Comparison of ENCODE assay signal across 1 fruit fly cellular context in genomic region chr2L:470336-470934, dm6.
TF ChIP-seq lines count a peak whose summit lies in the region.

No protein-coding gene starts in this region.

TF ChIP-seq in whole organism, embryonic, 481 proteins besides CTCF, POLR2A, EP300 and RAD21 (continued from another document and continues in another):
- TF ChIP-seq en (GFP tag; optimal IDR thresholded peaks at IDR 0.05; lab: Kevin White, UChicago) (peak; percentile 68), CG2120 (GFP tag; optimal IDR thresholded peaks at IDR 0.05; lab: Kevin White, UChicago) (peak; percentile 93), Sox100B (GFP tag; optimal IDR thresholded peaks at IDR 0.05; lab: Kevin White, UChicago) (peak; percentile 60), GATAe (GFP tag; conservative IDR thresholded peaks at IDR 0.05; lab: Robert Waterston, UW) (peak; percentile 34; the same call in 1 of the 2 replicates), CG2116 (GFP tag; optimal IDR thresholded peaks at IDR 0.05; lab: Kevin White, UChicago) (peak; percentile 40), salm (tag; optimal IDR thresholded peaks at IDR 0.05; lab: Kevin White, UChicago) (peak; percentile 57), dm (GFP tag; optimal IDR thresholded peaks at IDR 0.05; lab: Kevin White, UChicago) (peak; percentile 18), CG8359 (GFP tag; optimal IDR thresholded peaks at IDR 0.05; lab: Kevin White, UChicago; ENCODE audit: borderline replicate concordance) (peak; percentile 22), NFAT (GFP tag; IDR thresholded peaks at IDR 0.05; lab: Robert Waterston, UW) (no peak), CHES-1-like (GFP tag; optimal IDR thresholded peaks at IDR 0.05; lab: Kevin White, UChicago) (peak; percentile 88), CG9932 (GFP tag; IDR thresholded peaks at IDR 0.05; lab: Robert Waterston, UW) (peak; percentile 54), CG1233 (GFP tag; optimal IDR thresholded peaks at IDR 0.05; lab: Kevin White, UChicago) (peak; percentile 58), fd64A (GFP tag; optimal IDR thresholded peaks at IDR 0.05; lab: Kevin White, UChicago) (no peak), CG2678 (tag; optimal IDR thresholded peaks at IDR 0.05; lab: Kevin White, UChicago) (peak; percentile 86), Med (GFP tag; lab: Kevin White, UChicago) (peak; percentile 96), gsb (GFP tag; IDR thresholded peaks at IDR 0.05; lab: Robert Waterston, UW) (no peak), amos (GFP tag; IDR thresholded peaks at IDR 0.05; lab: Robert Waterston, UW; ENCODE audit: partially characterized antibody) (no peak), gt (GFP tag; IDR thresholded peaks at IDR 0.05; lab: Robert Waterston, UW) (0 out of 2 replicates have a peak, but pooled peaks have one; percentile 27), oc (tag; optimal IDR thresholded peaks at IDR 0.05; lab: Kevin White, UChicago) (peak; percentile 21), NK7.1 (GFP tag; optimal IDR thresholded peaks at IDR 0.05; lab: Kevin White, UChicago) (peak; percentile 79), Max (GFP tag; optimal IDR thresholded peaks at IDR 0.05; lab: Kevin White, UChicago) (peak; percentile 68), cad (GFP tag; optimal IDR thresholded peaks at IDR 0.05; lab: Kevin White, UChicago) (no peak), CG31224 (GFP tag; IDR thresholded peaks at IDR 0.05; lab: Robert Waterston, UW) (peak; percentile 63), CG32532 (GFP tag; IDR thresholded peaks at IDR 0.05; lab: Robert Waterston, UW) (peak; percentile 59; the same call in 1 of the 2 replicates), Atf6 (GFP tag; IDR thresholded peaks at IDR 0.05; lab: Robert Waterston, UW) (peak; percentile 82), corto (GFP tag; optimal IDR thresholded peaks at IDR 0.05; lab: Kevin White, UChicago) (peak; percentile 53), Dref (GFP tag; IDR thresholded peaks at IDR 0.05; lab: Robert Waterston, UW) (no peak), CG16815 (GFP tag; optimal IDR thresholded peaks at IDR 0.05; lab: Kevin White, UChicago) (peak; percentile 57), CG2199 (GFP tag; IDR thresholded peaks at IDR 0.05; lab: Robert Waterston, UW) (0 out of 3 replicates have a peak, but pooled peaks have one; percentile 45), otp (GFP tag; IDR thresholded peaks at IDR 0.05; lab: Robert Waterston, UW) (0 out of 3 replicates have a peak, but pooled peaks have one; percentile 18), pum (GFP tag; optimal IDR thresholded peaks at IDR 0.05; lab: Kevin White, UChicago) (peak; percentile 73), CG17912 (GFP tag; optimal IDR thresholded peaks at IDR 0.05; lab: Kevin White, UChicago) (no peak), dmrt99B (tag; optimal IDR thresholded peaks at IDR 0.05; lab: Kevin White, UChicago) (peak; percentile 83), unpg (GFP tag; optimal IDR thresholded peaks at IDR 0.05; lab: Kevin White, UChicago) (peak; percentile 77), ham (GFP tag; IDR thresholded peaks at IDR 0.05; lab: Robert Waterston, UW) (no peak), ara (GFP tag; IDR thresholded peaks at IDR 0.05; lab: Robert Waterston, UW) (peak; percentile 70; the same call in 1 of the 2 replicates), Gsc (GFP tag; IDR thresholded peaks at IDR 0.05; lab: Robert Waterston, UW) (peak; percentile 8; the same call in 1 of the 2 replicates), sisA (GFP tag; IDR thresholded peaks at IDR 0.05; lab: Robert Waterston, UW) (peak; percentile 77), Rx (GFP tag; IDR thresholded peaks at IDR 0.05; lab: Robert Waterston, UW) (peak; percentile 68), CG17802 (tag; optimal IDR thresholded peaks at IDR 0.05; lab: Kevin White, UChicago) (no peak), CG8478 (optimal IDR thresholded peaks at IDR 0.05; lab: Kevin White, UChicago) (no peak), Elba2 (GFP tag; optimal IDR thresholded peaks at IDR 0.05; lab: Kevin White, UChicago) (no peak), CG14441 (GFP tag; IDR thresholded peaks at IDR 0.05; lab: Robert Waterston, UW) (peak; percentile 79), Nf-YA (GFP tag; IDR thresholded peaks at IDR 0.05; lab: Robert Waterston, UW) (peak; percentile 62; the same call in 1 of the 2 replicates), CG10147 (GFP tag; optimal IDR thresholded peaks at IDR 0.05; lab: Kevin White, UChicago) (peak; percentile 75), CG6683 (GFP tag; optimal IDR thresholded peaks at IDR 0.05; lab: Kevin White, UChicago) (peak; percentile 10), CG12299 (tag; optimal IDR thresholded peaks at IDR 0.05; lab: Kevin White, UChicago) (peak; percentile 35), ERR (GFP tag; optimal IDR thresholded peaks at IDR 0.05; lab: Kevin White, UChicago) (peak; percentile 61), HHEX (GFP tag; optimal IDR thresholded peaks at IDR 0.05; lab: Kevin White, UChicago) (peak; percentile 73), wdn (GFP tag; IDR thresholded peaks at IDR 0.05; lab: Robert Waterston, UW) (peak; percentile 16; the same call in 1 of the 2 replicates), CG1602 (GFP tag; optimal IDR thresholded peaks at IDR 0.05; lab: Kevin White, UChicago) (peak; percentile 62), CG18619 (GFP tag; optimal IDR thresholded peaks at IDR 0.05; lab: Kevin White, UChicago) (peak; percentile 63), D19B (GFP tag; optimal IDR thresholded peaks at IDR 0.05; lab: Kevin White, UChicago) (peak; percentile 100), Hr78 (GFP tag; optimal IDR thresholded peaks at IDR 0.05; lab: Kevin White, UChicago) (no peak), ac (GFP tag; optimal IDR thresholded peaks at IDR 0.05; lab: Kevin White, UChicago) (no peak), CG13624 (GFP tag; optimal IDR thresholded peaks at IDR 0.05; lab: Kevin White, UChicago) (peak; percentile 83), sr (GFP tag; IDR thresholded peaks at IDR 0.05; lab: Robert Waterston, UW) (no peak), Fer2 (tag; optimal IDR thresholded peaks at IDR 0.05; lab: Kevin White, UChicago) (peak; percentile 49), CG16779 (GFP tag; IDR thresholded peaks at IDR 0.05; lab: Robert Waterston, UW) (peak; percentile 30; the same call in 1 of the 2 replicates), chinmo (GFP tag; IDR thresholded peaks at IDR 0.05; lab: Robert Waterston, UW; ENCODE audit: partially characterized antibody) (peak; percentile 93), CG31388 (GFP tag; optimal IDR thresholded peaks at IDR 0.05; lab: Kevin White, UChicago) (peak; percentile 35), CG4328 (GFP tag; optimal IDR thresholded peaks at IDR 0.05; lab: Kevin White, UChicago) (no peak), Aef1 (GFP tag; IDR thresholded peaks at IDR 0.05; lab: Robert Waterston, UW) (peak; percentile 74; the same call in 2 of the 3 replicates), nmo (GFP tag; optimal IDR thresholded peaks at IDR 0.05; lab: Kevin White, UChicago) (peak; percentile 71), Mes4 (GFP tag; optimal IDR thresholded peaks at IDR 0.05; lab: Kevin White, UChicago) (peak; percentile 83), gcm2 (GFP tag; optimal IDR thresholded peaks at IDR 0.05; lab: Kevin White, UChicago) (peak; percentile 80), kay (GFP tag; optimal IDR thresholded peaks at IDR 0.05; lab: Kevin White, UChicago) (peak; percentile 67), sna (GFP tag; IDR thresholded peaks at IDR 0.05; lab: Robert Waterston, UW; ENCODE audit: partially characterized antibody) (no peak), toy (GFP tag; IDR thresholded peaks at IDR 0.05; lab: Robert Waterston, UW) (no peak), pnt (GFP tag; optimal IDR thresholded peaks at IDR 0.05; lab: Kevin White, UChicago) (peak; percentile 81), bsh (GFP tag; optimal IDR thresholded peaks at IDR 0.05; lab: Kevin White, UChicago) (peak; percentile 54 to 66), wor (GFP tag; IDR thresholded peaks at IDR 0.05; lab: Robert Waterston, UW) (peak; percentile 54; the same call in 1 of the 2 replicates), so (GFP tag; IDR thresholded peaks at IDR 0.05; lab: Robert Waterston, UW) (peak; percentile 67; the same call in 2 of the 3 replicates), Blimp-1 (GFP tag; optimal IDR thresholded peaks at IDR 0.05; lab: Kevin White, UChicago) (peak; percentile 64), Lpt (GFP tag; optimal IDR thresholded peaks at IDR 0.05; lab: Kevin White, UChicago) (no peak), CG8290 (GFP tag; optimal IDR thresholded peaks at IDR 0.05; lab: Kevin White, UChicago) (no peak), CG8290 (tag; optimal IDR thresholded peaks at IDR 0.05; lab: Kevin White, UChicago) (no peak), CG6854 (GFP tag; optimal IDR thresholded peaks at IDR 0.05; lab: Kevin White, UChicago) (peak; percentile 68), Hey (tag; optimal IDR thresholded peaks at IDR 0.05; lab: Kevin White, UChicago) (no peak), CG33213 (GFP tag; optimal IDR thresholded peaks at IDR 0.05; lab: Kevin White, UChicago) (peak; percentile 72), Ravus (GFP tag; IDR thresholded peaks at IDR 0.05; lab: Robert Waterston, UW) (no peak; the same call in 1 of the 2 replicates), nerfin-1 (tag; optimal IDR thresholded peaks at IDR 0.05; lab: Kevin White, UChicago) (peak; percentile 27), twi (tag; optimal IDR thresholded peaks at IDR 0.05; lab: Kevin White, UChicago) (no peak), Ets97D (GFP tag; optimal IDR thresholded peaks at IDR 0.05; lab: Kevin White, UChicago) (peak; percentile 20), B-H1 (GFP tag; IDR thresholded peaks at IDR 0.05; lab: Robert Waterston, UW) (peak; percentile 61), CG6175 (GFP tag; IDR thresholded peaks at IDR 0.05; lab: Robert Waterston, UW) (peak; percentile 45; the same call in 1 of the 3 replicates), CG10654 (GFP tag; optimal IDR thresholded peaks at IDR 0.05; lab: Kevin White, UChicago) (peak; percentile 56), ATbp (GFP tag; optimal IDR thresholded peaks at IDR 0.05; lab: Kevin White, UChicago) (peak; percentile 77), Oli (tag; optimal IDR thresholded peaks at IDR 0.05; lab: Kevin White, UChicago) (peak; percentile 87), CG10321 (GFP tag; IDR thresholded peaks at IDR 0.05; lab: Robert Waterston, UW) (peak; percentile 18; the same call in 1 of the 2 replicates), Awh (GFP tag; IDR thresholded peaks at IDR 0.05; lab: Robert Waterston, UW) (0 out of 2 replicates have a peak, but pooled peaks have one; percentile 36), zfh2 (GFP tag; optimal IDR thresholded peaks at IDR 0.05; lab: Kevin White, UChicago) (peak; percentile 79), CG15601 (tag; optimal IDR thresholded peaks at IDR 0.05; lab: Kevin White, UChicago) (peak; percentile 35), CG13287 (GFP tag; IDR thresholded peaks at IDR 0.05; lab: Robert Waterston, UW; ENCODE audit: partially characterized antibody) (no peak), Sin3A (optimal IDR thresholded peaks at IDR 0.05; lab: Kevin White, UChicago) (no peak), Hmr (GFP tag; optimal IDR thresholded peaks at IDR 0.05; lab: Kevin White, UChicago) (peak; percentile 78), stwl (tag; optimal IDR thresholded peaks at IDR 0.05; lab: Kevin White, UChicago) (no peak), Dip2 (GFP tag; IDR thresholded peaks at IDR 0.05; lab: Robert Waterston, UW) (no peak), CG17359 (tag; optimal IDR thresholded peaks at IDR 0.05; lab: Kevin White, UChicago) (peak; percentile 76), Doc2 (GFP tag; IDR thresholded peaks at IDR 0.05; lab: Robert Waterston, UW) (no peak), CG2129 (GFP tag; IDR thresholded peaks at IDR 0.05; lab: Robert Waterston, UW; ENCODE audit: partially characterized antibody) (no peak), CG34376 (GFP tag; optimal IDR thresholded peaks at IDR 0.05; lab: Kevin White, UChicago) (peak; percentile 68), jumu (GFP tag; optimal IDR thresholded peaks at IDR 0.05; lab: Kevin White, UChicago) (peak; percentile 62), ap (GFP tag; IDR thresholded peaks at IDR 0.05; lab: Robert Waterston, UW) (peak; percentile 64), crol (GFP tag; IDR thresholded peaks at IDR 0.05; lab: Robert Waterston, UW) (peak; percentile 94), cato (GFP tag; optimal IDR thresholded peaks at IDR 0.05; lab: Kevin White, UChicago; ENCODE audit: borderline replicate concordance) (peak; percentile 43), PHDP (tag; optimal IDR thresholded peaks at IDR 0.05; lab: Kevin White, UChicago) (peak; percentile 83), CG11085 (GFP tag; IDR thresholded peaks at IDR 0.05; lab: Robert Waterston, UW) (peak; percentile 26), row (GFP tag; IDR thresholded peaks at IDR 0.05; lab: Robert Waterston, UW) (peak; percentile 95), Scr (GFP tag; IDR thresholded peaks at IDR 0.05; lab: Robert Waterston, UW; ENCODE audit: partially characterized antibody) (no peak), Oaz (GFP tag; IDR thresholded peaks at IDR 0.05; lab: Robert Waterston, UW) (peak; percentile 61), CG16863 (GFP tag; optimal IDR thresholded peaks at IDR 0.05; lab: Kevin White, UChicago) (peak; percentile 80), scrt (GFP tag; optimal IDR thresholded peaks at IDR 0.05; lab: Kevin White, UChicago) (peak; percentile 75), mld (GFP tag; IDR thresholded peaks at IDR 0.05; lab: Robert Waterston, UW; ENCODE audit: partially characterized antibody) (no peak), Sry-β (GFP tag; optimal IDR thresholded peaks at IDR 0.05; lab: Kevin White, UChicago) (no peak), seq (GFP tag; IDR thresholded peaks at IDR 0.05; lab: Robert Waterston, UW) (peak; percentile 79), CG10431 (GFP tag; optimal IDR thresholded peaks at IDR 0.05; lab: Kevin White, UChicago) (no peak), CG15696 (tag; optimal IDR thresholded peaks at IDR 0.05; lab: Kevin White, UChicago) (no peak), Hr51 (GFP tag; optimal IDR thresholded peaks at IDR 0.05; lab: Kevin White, UChicago) (peak; percentile 67 to 87), CG7987 (GFP tag; optimal IDR thresholded peaks at IDR 0.05; lab: Kevin White, UChicago) (peak; percentile 35), bcd (GFP tag; optimal IDR thresholded peaks at IDR 0.05; lab: Kevin White, UChicago) (peak; percentile 75), CG32767 (GFP tag; IDR thresholded peaks at IDR 0.05; lab: Robert Waterston, UW) (peak; percentile 68; the same call in 1 of the 2 replicates), peb (GFP tag; IDR thresholded peaks at IDR 0.05; lab: Robert Waterston, UW) (peak; percentile 75), HLH54F (GFP tag; optimal IDR thresholded peaks at IDR 0.05; lab: Kevin White, UChicago) (peak; percentile 88), gem (tag; optimal IDR thresholded peaks at IDR 0.05; lab: Kevin White, UChicago) (peak; percentile 90), CG1529 (GFP tag; optimal IDR thresholded peaks at IDR 0.05; lab: Kevin White, UChicago) (no peak), croc (GFP tag; conservative IDR thresholded peaks at IDR 0.05; lab: Robert Waterston, UW) (peak; percentile 39; the same call in 2 of the 3 replicates), CG6791 (GFP tag; IDR thresholded peaks at IDR 0.05; lab: Robert Waterston, UW; ENCODE audit: partially characterized antibody) (no peak), chif (GFP tag; optimal IDR thresholded peaks at IDR 0.05; lab: Kevin White, UChicago) (peak; percentile 70 to 83)
